Worm (Caenorhabditis elegans): Measurements from ENCODE around the gene Y51A2A.16.

DNA sequence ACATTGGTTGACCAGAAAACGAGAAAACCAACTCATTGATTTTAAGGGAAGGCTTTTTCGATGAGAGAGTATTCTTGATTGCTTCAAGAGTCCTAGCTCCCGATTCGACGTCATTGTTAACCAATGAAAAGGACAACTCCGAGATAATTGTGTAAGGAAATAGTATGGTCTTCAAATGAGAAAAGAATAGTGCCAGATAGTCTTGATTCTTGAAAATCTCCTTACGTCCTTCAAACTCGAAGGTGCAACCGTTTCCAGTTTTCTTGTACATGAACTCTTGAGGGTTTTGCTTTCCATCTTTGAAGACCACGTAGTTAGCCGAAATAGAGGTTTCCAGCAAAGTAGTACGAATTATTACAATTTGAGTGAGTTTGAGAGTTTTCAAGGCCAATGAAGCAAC, 37.5 kb downstream of the Y51A2A.16 start:
- TF ChIP-seq ama-1 (optimal IDR thresholded peaks at IDR 0.05) (no peak), zfp-3 (GFP tag; conservative IDR thresholded peaks at IDR 0.05) (no peak), mdt-29 (GFP tag; IDR thresholded peaks at IDR 0.05) (no peak), snpc-1.2 (GFP tag; IDR thresholded peaks at IDR 0.05) (no peak), nhr-237 (tag; optimal IDR thresholded peaks at IDR 0.05) (no peak), cey-2 (tag; optimal IDR thresholded peaks at IDR 0.05; ENCODE audit: borderline replicate concordance, insufficient read depth) (no peak), nhr-77 (tag; optimal IDR thresholded peaks at IDR 0.05) (no peak), madf-9 (GFP tag; conservative IDR thresholded peaks at IDR 0.05) (no peak), ceh-82 (tag; optimal IDR thresholded peaks at IDR 0.05) (no peak)
